Fruit fly (Drosophila melanogaster) whole organism, embryonic: Measurements from ENCODE around the gene NimB1.

Source experiments
- Blimp-1 ChIP-seq: fragments of 200-800 bp; sonication (Bioruptor generic); optimal IDR thresholded peaks from 3 replicates; lab custom pipeline; 2018; ENCODE audit warnings: missing biosample characterization, missing genetic modification characterization, mild to moderate bottlenecking, moderate library complexity, missing genetic modification reagents
- CG10209 ChIP-seq: fragments of 200-800 bp; sonication (Bioruptor generic); optimal IDR thresholded peaks from 3 replicates; lab custom pipeline; 2017; ENCODE audit warnings: missing biosample characterization, mild to moderate bottlenecking, missing genetic modification characterization, missing genetic modification reagents
- CG10543 ChIP-seq: fragments of 200-800 bp; sonication (Bioruptor generic); optimal IDR thresholded peaks from 3 replicates; lab custom pipeline; 2017; ENCODE audit warnings: missing biosample characterization, mild to moderate bottlenecking, missing genetic modification characterization, moderate library complexity
- CG11398 ChIP-seq: fragments of 200-800 bp; sonication (Bioruptor generic); optimal IDR thresholded peaks from 2 replicates; lab custom pipeline; 2016; ENCODE audit warnings: missing biosample characterization, missing genetic modification characterization
- CG11723 ChIP-seq: fragments of 200-800 bp; sonication (Bioruptor generic); optimal IDR thresholded peaks from 2 replicates; lab custom pipeline; 2017; ENCODE audit warnings: missing biosample characterization, mild to moderate bottlenecking, missing genetic modification characterization
- CG12236 ChIP-seq: fragments of 200-800 bp; sonication (Bioruptor generic); optimal IDR thresholded peaks from 2 replicates; lab custom pipeline; 2016; ENCODE audit warnings: missing biosample characterization, missing genetic modification characterization
- CG14710 ChIP-seq: fragments of 200-800 bp; sonication (Bioruptor generic); optimal IDR thresholded peaks from 3 replicates; lab custom pipeline; 2019; ENCODE audit warnings: missing biosample characterization, mild to moderate bottlenecking, missing genetic modification characterization, moderate library complexity
- CG14965 ChIP-seq: fragments of 200-800 bp; sonication (Bioruptor generic); optimal IDR thresholded peaks from 2 replicates; lab custom pipeline; 2016; ENCODE audit warnings: missing biosample characterization, missing genetic modification characterization, borderline replicate concordance
- CG1647 ChIP-seq: fragments of 200-800 bp; sonication (Bioruptor generic); optimal IDR thresholded peaks from 3 replicates; lab custom pipeline; 2016; ENCODE audit warnings: missing biosample characterization, missing genetic modification characterization
- CG2116 ChIP-seq: fragments of 200-800 bp; sonication (Bioruptor generic); optimal IDR thresholded peaks from 3 replicates; lab custom pipeline; 2018; ENCODE audit warnings: missing biosample characterization, mild to moderate bottlenecking, missing genetic modification characterization
- CG2120 ChIP-seq: fragments of 200-800 bp; sonication (Bioruptor generic); optimal IDR thresholded peaks from 3 replicates; lab custom pipeline; 2016; ENCODE audit warnings: missing biosample characterization, missing genetic modification characterization
- CG2202 ChIP-seq: fragments of 200-800 bp; sonication (Bioruptor generic); optimal IDR thresholded peaks from 2 replicates; lab custom pipeline; 2018; ENCODE audit warnings: missing biosample characterization, mild to moderate bottlenecking, missing genetic modification characterization
- CG34376 ChIP-seq: fragments of 200-800 bp; sonication (Bioruptor generic); optimal IDR thresholded peaks from 2 replicates; lab custom pipeline; 2018; ENCODE audit warnings: missing biosample characterization, mild to moderate bottlenecking, missing genetic modification characterization
- CG3838 ChIP-seq: fragments of 200-800 bp; sonication (Bioruptor generic); optimal IDR thresholded peaks from 3 replicates; lab custom pipeline; 2016; ENCODE audit warnings: missing biosample characterization, missing genetic modification characterization
- CG4360 ChIP-seq: fragments of 200-800 bp; sonication (Bioruptor generic); IDR thresholded peaks from 2 replicates; pipeline ENCODE4 v1.3.6; 2022; ENCODE audit warnings: missing biosample characterization, missing genetic modification characterization
- CG8478 ChIP-seq: fragments of >200 bp; optimal IDR thresholded peaks from 2 replicates; lab custom pipeline; 2018
- CG9932 ChIP-seq: fragments of 200-800 bp; sonication (Bioruptor generic); IDR thresholded peaks from 2 replicates; pipeline ENCODE4 v1.3.6; 2022; ENCODE audit warnings: missing biosample characterization, missing genetic modification characterization
- Dip2 ChIP-seq: fragments of 200-800 bp; sonication (Bioruptor generic); IDR thresholded peaks from 2 replicates; pipeline ENCODE4 v1.3.6; 2022; ENCODE audit warnings: missing biosample characterization, missing genetic modification characterization
- Dp ChIP-seq: fragments of 200-800 bp; sonication (Bioruptor generic); optimal IDR thresholded peaks from 2 replicates; lab custom pipeline; 2018; ENCODE audit warnings: missing biosample characterization, mild to moderate bottlenecking, missing genetic modification characterization, moderate library complexity
- E2f1 ChIP-seq: fragments of 200-800 bp; sonication (Bioruptor generic); IDR thresholded peaks from 2 replicates; pipeline ENCODE4 v1.3.6; 2022; ENCODE audit warnings: missing biosample characterization, missing genetic modification characterization
- Fer1 ChIP-seq: fragments of 200-800 bp; sonication (Bioruptor generic); optimal IDR thresholded peaks from 2 replicates; lab custom pipeline; 2017; ENCODE audit warnings: missing biosample characterization, mild to moderate bottlenecking, missing genetic modification characterization
- Fer3 ChIP-seq: fragments of 200-800 bp; sonication (Bioruptor generic); optimal IDR thresholded peaks from 2 replicates; lab custom pipeline; 2018; ENCODE audit warnings: missing biosample characterization, mild to moderate bottlenecking, missing genetic modification characterization, moderate library complexity
- Jarid2 ChIP-seq: fragments of 200-800 bp; sonication (Bioruptor generic); optimal IDR thresholded peaks from 3 replicates; lab custom pipeline; 2017; ENCODE audit warnings: mild to moderate bottlenecking, missing biosample characterization, missing genetic modification reagents, missing genetic modification characterization
- MBD-R2 ChIP-seq: fragments of 200-800 bp; sonication (Bioruptor generic); IDR thresholded peaks from 2 replicates; pipeline ENCODE4 v1.3.6; 2022; ENCODE audit warnings: missing biosample characterization, missing genetic modification characterization
- Med ChIP-seq: fragments of 200-800 bp; sonication (Bioruptor generic); peaks from one replicate; lab custom pipeline; 2016; ENCODE audit warnings: missing biosample characterization, missing genetic modification characterization, mild to moderate bottlenecking, inconsistent platforms, moderate library complexity
- NC2α ChIP-seq: fragments of 200-800 bp; sonication (Bioruptor generic); optimal IDR thresholded peaks from 2 replicates; lab custom pipeline; 2016; ENCODE audit warnings: missing biosample characterization, missing genetic modification characterization
- Nf-YB ChIP-seq: fragments of 200-800 bp; sonication (Bioruptor generic); optimal IDR thresholded peaks from 3 replicates; lab custom pipeline; 2019; ENCODE audit warnings: missing biosample characterization, mild to moderate bottlenecking, missing genetic modification characterization, moderate library complexity
- Optix ChIP-seq: fragments of 200-800 bp; sonication (Bioruptor generic); IDR thresholded peaks from 3 replicates; pipeline ENCODE4 v1.3.6; 2022; ENCODE audit warnings: missing biosample characterization, missing genetic modification characterization
- PHDP ChIP-seq: fragments of 200-800 bp; sonication (Bioruptor generic); optimal IDR thresholded peaks from 3 replicates; lab custom pipeline; 2018; ENCODE audit warnings: missing biosample characterization, mild to moderate bottlenecking, missing genetic modification characterization, moderate library complexity
- Trl ChIP-seq, 3 experiments: fragments of >200 bp in 2 of 3; fragments of 200-800 bp in 1 of 3; sonication (Bioruptor generic) in 1 of 3; optimal IDR thresholded peaks; 2 replicates in 1 of 3; 3 replicates in 2 of 3; lab custom pipeline; 2016 to 2017; ENCODE audit warnings: missing biosample characterization in 1 of 3, missing genetic modification characterization in 1 of 3
- ash1 ChIP-seq: fragments of 200-800 bp; sonication (Bioruptor generic); optimal IDR thresholded peaks from 2 replicates; lab custom pipeline; 2018; ENCODE audit warnings: missing biosample characterization, mild to moderate bottlenecking, missing genetic modification characterization
- bowl ChIP-seq: fragments of 200-800 bp; sonication (Bioruptor generic); IDR thresholded peaks from 2 replicates; pipeline ENCODE4 v1.3.6; 2022; ENCODE audit warnings: missing biosample characterization, missing genetic modification characterization
- btn ChIP-seq: fragments of 200-800 bp; sonication (Bioruptor generic); optimal IDR thresholded peaks from 2 replicates; lab custom pipeline; 2016; ENCODE audit warnings: missing biosample characterization, missing genetic modification characterization
- chinmo ChIP-seq: fragments of 200-800 bp; sonication (Bioruptor generic); IDR thresholded peaks from 4 replicates; pipeline ENCODE4 v1.3.6; 2022; ENCODE audit warnings: missing biosample characterization, missing genetic modification characterization; ENCODE audit not compliant: partially characterized antibody
- croc ChIP-seq: fragments of 200-800 bp; sonication (Bioruptor generic); conservative IDR thresholded peaks from 3 replicates; pipeline ENCODE4 v1.3.6; 2022; ENCODE audit warnings: missing biosample characterization, missing genetic modification characterization
- crp ChIP-seq, 2 experiments: fragments of 200-800 bp; sonication (Bioruptor generic); optimal IDR thresholded peaks; 2 replicates in 1 of 2; 3 replicates in 1 of 2; lab custom pipeline; 2017; ENCODE audit warnings: missing biosample characterization in 2 of 2, missing genetic modification characterization in 2 of 2, mild to moderate bottlenecking in 1 of 2, moderate library complexity in 1 of 2
- esg ChIP-seq: fragments of 200-800 bp; sonication (Bioruptor generic); conservative IDR thresholded peaks from 2 replicates; pipeline ENCODE4 v1.3.6; 2022; ENCODE audit warnings: missing biosample characterization, missing genetic modification characterization
- ftz-f1 ChIP-seq: fragments of 200-800 bp; sonication (Bioruptor generic); optimal IDR thresholded peaks from 2 replicates; lab custom pipeline; 2016; ENCODE audit warnings: missing biosample characterization, missing genetic modification characterization
- h ChIP-seq: fragments of >200 bp; optimal IDR thresholded peaks from 2 replicates; lab custom pipeline; 2017
- her ChIP-seq: fragments of 200-800 bp; sonication (Bioruptor generic); optimal IDR thresholded peaks from 2 replicates; lab custom pipeline; 2016; ENCODE audit warnings: missing biosample characterization, missing genetic modification characterization
- ken ChIP-seq: fragments of 200-800 bp; sonication (Bioruptor generic); IDR thresholded peaks from 3 replicates; pipeline ENCODE4 v1.3.6; 2022; ENCODE audit warnings: missing biosample characterization, missing genetic modification characterization
- lov ChIP-seq, 2 experiments: fragments of 200-800 bp in 1 of 2; fragments of >200 bp in 1 of 2; sonication (Bioruptor generic) in 1 of 2; IDR thresholded peaks in 1 of 2; optimal IDR thresholded peaks in 1 of 2; 2 replicates in 1 of 2; 3 replicates in 1 of 2; pipeline versions ENCODE4 v1.3.6 to Lab custom; 2017 to 2022; ENCODE audit warnings: missing biosample characterization in 1 of 2, missing genetic modification characterization in 1 of 2
- luna ChIP-seq: fragments of 200-800 bp; sonication (Bioruptor generic); optimal IDR thresholded peaks from 2 replicates; lab custom pipeline; 2016; ENCODE audit warnings: missing biosample characterization, missing genetic modification characterization
- mirr ChIP-seq: fragments of 200-800 bp; sonication (Bioruptor generic); optimal IDR thresholded peaks from 3 replicates; lab custom pipeline; 2018; ENCODE audit warnings: missing biosample characterization, mild to moderate bottlenecking, missing genetic modification characterization
- pum ChIP-seq: fragments of 200-800 bp; sonication (Bioruptor generic); optimal IDR thresholded peaks from 2 replicates; lab custom pipeline; 2016; ENCODE audit warnings: missing biosample characterization, missing genetic modification characterization
- rib ChIP-seq: fragments of 200-800 bp; sonication (Bioruptor generic); IDR thresholded peaks from 2 replicates; pipeline ENCODE4 v1.3.6; 2022; ENCODE audit warnings: missing biosample characterization, missing genetic modification characterization
- ro ChIP-seq: fragments of 200-800 bp; sonication (Bioruptor generic); IDR thresholded peaks from 2 replicates; pipeline ENCODE4 v1.3.6; 2022; ENCODE audit warnings: missing biosample characterization, missing genetic modification characterization
- schlank ChIP-seq: fragments of 200-800 bp; sonication (Bioruptor generic); optimal IDR thresholded peaks from 2 replicates; lab custom pipeline; 2018; ENCODE audit warnings: missing biosample characterization, mild to moderate bottlenecking, missing genetic modification characterization
- ssp ChIP-seq: fragments of 200-800 bp; sonication (Bioruptor generic); IDR thresholded peaks from 2 replicates; pipeline ENCODE4 v1.3.6; 2022; ENCODE audit warnings: missing biosample characterization, missing genetic modification characterization
- wek ChIP-seq: fragments of 200-800 bp; sonication (Bioruptor generic); optimal IDR thresholded peaks from 3 replicates; lab custom pipeline; 2018; ENCODE audit warnings: missing biosample characterization, mild to moderate bottlenecking, missing genetic modification characterization, moderate library complexity
- zen ChIP-seq: fragments of 200-800 bp; sonication (Bioruptor generic); optimal IDR thresholded peaks from 3 replicates; lab custom pipeline; 2018; ENCODE audit warnings: missing biosample characterization, mild to moderate bottlenecking, missing genetic modification characterization, moderate library complexity

The NimB1 gene

DNA sequence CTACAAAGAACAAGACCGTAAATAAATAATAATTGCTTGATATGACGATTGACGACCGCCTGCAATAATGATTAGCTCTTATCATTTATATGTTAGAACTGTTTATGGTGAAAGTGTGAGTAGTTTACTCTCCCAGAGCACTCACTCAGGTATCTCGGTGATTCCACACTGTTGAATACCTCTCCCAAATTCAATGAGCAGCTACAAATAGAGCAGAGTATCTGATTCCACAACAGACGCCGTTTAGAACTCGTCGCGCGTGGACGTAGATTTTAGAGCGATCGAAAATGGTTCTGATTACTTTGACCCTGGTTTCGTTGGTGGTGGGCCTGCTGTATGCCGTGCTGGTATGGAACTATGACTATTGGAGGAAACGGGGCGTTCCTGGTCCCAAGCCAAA is 13.8 kb downstream of the NimB1 start, which contains the start of gene Cyp28a5 (continued):
- no peak for TF ChIP-seq NC2α (GFP tag; lab: Kevin White, UChicago)
- TF ChIP-seq ssp (GFP tag; lab: Robert Waterston, UW), result no peak
- no peak for TF ChIP-seq Dp (GFP tag; lab: Kevin White, UChicago)
- no peak for TF ChIP-seq her (GFP tag; lab: Kevin White, UChicago)
- no peak for TF ChIP-seq CG12236 (GFP tag; lab: Kevin White, UChicago)
- no peak for TF ChIP-seq PHDP (tag; lab: Kevin White, UChicago)
- no peak for TF ChIP-seq CG8478 (lab: Kevin White, UChicago)
- TF ChIP-seq ken (GFP tag; lab: Robert Waterston, UW), result 0 out of 3 replicates have a peak, but pooled peaks have one; percentile 24
- TF ChIP-seq Jarid2 (GFP tag; lab: Kevin White, UChicago), result peak; percentile 66
- no peak for TF ChIP-seq CG2116 (GFP tag; lab: Kevin White, UChicago)
- peak; percentile 76 for TF ChIP-seq Med (GFP tag; lab: Kevin White, UChicago)
- TF ChIP-seq esg (GFP tag; lab: Robert Waterston, UW), result no peak
- TF ChIP-seq luna (GFP tag; lab: Kevin White, UChicago), result no peak
- no peak for TF ChIP-seq Fer3 (tag; lab: Kevin White, UChicago)
- no peak for TF ChIP-seq CG14710 (tag; lab: Kevin White, UChicago)
- no peak for TF ChIP-seq CG10543 (GFP tag; lab: Kevin White, UChicago)
- TF ChIP-seq ash1 (GFP tag; lab: Kevin White, UChicago), result no peak
- TF ChIP-seq CG1647, result no peak
- TF ChIP-seq CG11398, result no peak
- peak; percentile 80; the same call in 1 of the 4 replicates for TF ChIP-seq chinmo (GFP tag; lab: Robert Waterston, UW)
- TF ChIP-seq Fer1, result no peak
- TF ChIP-seq croc, result no peak
- TF ChIP-seq crp (GFP tag; optimal IDR thresholded peaks at IDR 0.05; lab: Kevin White, UChicago), result no peak
- no peak for TF ChIP-seq CG10209
- peak; percentile 43 for TF ChIP-seq ftz-f1 (GFP tag; lab: Kevin White, UChicago)
- no peak for TF ChIP-seq bowl (GFP tag; lab: Robert Waterston, UW)
- TF ChIP-seq MBD-R2 (GFP tag; lab: Robert Waterston, UW), result no peak
- TF ChIP-seq Dip2 (GFP tag; lab: Robert Waterston, UW), result no peak
- TF ChIP-seq schlank (tag; lab: Kevin White, UChicago), result no peak
- TF ChIP-seq Trl (optimal IDR thresholded peaks at IDR 0.05; lab: Kevin White, UChicago), result peak; percentile 31 to 40
- no peak for TF ChIP-seq Trl (GFP tag; optimal IDR thresholded peaks at IDR 0.05; lab: Kevin White, UChicago)
- TF ChIP-seq btn (GFP tag; lab: Kevin White, UChicago), result no peak
- TF ChIP-seq ro (GFP tag; lab: Robert Waterston, UW), result no peak
- no peak for TF ChIP-seq wek (GFP tag; lab: Kevin White, UChicago)
- no peak for TF ChIP-seq Optix
- TF ChIP-seq CG2120 (GFP tag; lab: Kevin White, UChicago), result no peak
- TF ChIP-seq rib (GFP tag; lab: Robert Waterston, UW), result no peak
- TF ChIP-seq Nf-YB (GFP tag; lab: Kevin White, UChicago), result no peak
- TF ChIP-seq CG2202 (tag; lab: Kevin White, UChicago), result no peak
- no peak for TF ChIP-seq CG9932
- no peak for TF ChIP-seq h (lab: Kevin White, UChicago)
- TF ChIP-seq mirr (GFP tag; lab: Kevin White, UChicago), result peak; percentile 12
- TF ChIP-seq Blimp-1 (GFP tag; lab: Kevin White, UChicago), result peak; percentile 13
- peak; percentile 36 for TF ChIP-seq CG34376 (GFP tag; lab: Kevin White, UChicago)
- no peak for TF ChIP-seq pum
- no peak for TF ChIP-seq CG11723 (GFP tag; lab: Kevin White, UChicago)
- TF ChIP-seq CG14965 (GFP tag; lab: Kevin White, UChicago), result no peak
- no peak for TF ChIP-seq lov (optimal IDR thresholded peaks at IDR 0.05; lab: Kevin White, UChicago)
- no peak for TF ChIP-seq lov (GFP tag; IDR thresholded peaks at IDR 0.05; lab: Robert Waterston, UW)
- no peak for TF ChIP-seq CG3838 (GFP tag; lab: Kevin White, UChicago)
- no peak for TF ChIP-seq E2f1
- no peak for TF ChIP-seq CG4360 (GFP tag; lab: Robert Waterston, UW)
- TF ChIP-seq zen (tag; lab: Kevin White, UChicago), result no peak
